Fruit fly (Drosophila melanogaster) whole organism, embryonic: ENCODE results near the gene cold.

Experiments used
- Atf-2 ChIP-seq: fragments of 200-800 bp; sonication (Bioruptor generic); optimal IDR thresholded peaks from 2 replicates; lab custom pipeline; 2016; ENCODE audit warnings: missing biosample characterization, missing genetic modification characterization
- BEAF-32 ChIP-seq: fragments of 200-800 bp; sonication (Bioruptor generic); optimal IDR thresholded peaks from 3 replicates; lab custom pipeline; 2017; ENCODE audit warnings: missing biosample characterization, missing genetic modification characterization, mild to moderate bottlenecking, moderate library complexity, missing genetic modification reagents
- Bgb ChIP-seq: fragments of 200-800 bp; sonication (Bioruptor generic); IDR thresholded peaks from 2 replicates; pipeline ENCODE4 v1.3.6; 2022; ENCODE audit warnings: missing biosample characterization, missing genetic modification characterization; ENCODE audit not compliant: partially characterized antibody
- CG13287 ChIP-seq: fragments of 200-800 bp; sonication (Bioruptor generic); IDR thresholded peaks from 2 replicates; pipeline ENCODE4 v1.3.6; 2022; ENCODE audit warnings: missing biosample characterization, missing genetic modification characterization; ENCODE audit not compliant: partially characterized antibody
- CG14050 ChIP-seq: fragments of 200-800 bp; sonication (Bioruptor generic); IDR thresholded peaks from 3 replicates; pipeline ENCODE4 v1.3.6; 2022; ENCODE audit warnings: missing biosample characterization, missing genetic modification characterization
- CG14860 ChIP-seq: fragments of 200-800 bp; sonication (Bioruptor generic); IDR thresholded peaks from 3 replicates; pipeline ENCODE4 v1.3.6; 2022; ENCODE audit warnings: missing biosample characterization, missing genetic modification characterization; ENCODE audit not compliant: partially characterized antibody
- CG16813 ChIP-seq: fragments of 200-800 bp; sonication (Bioruptor generic); IDR thresholded peaks from 3 replicates; pipeline ENCODE4 v1.3.6; 2022; ENCODE audit warnings: missing biosample characterization, missing genetic modification characterization; ENCODE audit not compliant: partially characterized antibody
- CG17568 ChIP-seq: fragments of 200-800 bp; sonication (Bioruptor generic); optimal IDR thresholded peaks from 2 replicates; lab custom pipeline; 2018; ENCODE audit warnings: missing biosample characterization, mild to moderate bottlenecking, missing genetic modification characterization, moderate library complexity
- CG1832 ChIP-seq: fragments of 200-800 bp; sonication (Bioruptor generic); optimal IDR thresholded peaks from 2 replicates; lab custom pipeline; 2017; ENCODE audit warnings: missing biosample characterization, mild to moderate bottlenecking, missing genetic modification characterization, inconsistent platforms
- CG2120 ChIP-seq: fragments of 200-800 bp; sonication (Bioruptor generic); optimal IDR thresholded peaks from 3 replicates; lab custom pipeline; 2016; ENCODE audit warnings: missing biosample characterization, missing genetic modification characterization
- CG30020 ChIP-seq: fragments of 200-800 bp; optimal IDR thresholded peaks from 2 replicates; lab custom pipeline; 2019; ENCODE audit warnings: missing biosample characterization, mild to moderate bottlenecking, missing genetic modification characterization, moderate library complexity
- CG31224 ChIP-seq: fragments of 200-800 bp; sonication (Bioruptor generic); IDR thresholded peaks from 2 replicates; pipeline ENCODE4 v1.3.6; 2022; ENCODE audit warnings: missing biosample characterization, missing genetic modification characterization
- CG31441 ChIP-seq: fragments of 200-800 bp; sonication (Bioruptor generic); IDR thresholded peaks from 2 replicates; pipeline ENCODE4 v1.3.6; 2022; ENCODE audit warnings: missing biosample characterization, missing genetic modification characterization
- CG34224 ChIP-seq: fragments of 200-800 bp; sonication (Bioruptor generic); IDR thresholded peaks from 3 replicates; pipeline ENCODE4 v1.3.6; 2022; ENCODE audit warnings: missing biosample characterization, missing genetic modification characterization; ENCODE audit not compliant: partially characterized antibody
- CG4617 ChIP-seq: fragments of 200-800 bp; sonication (Bioruptor generic); optimal IDR thresholded peaks from 3 replicates; lab custom pipeline; 2016; ENCODE audit warnings: missing biosample characterization, missing genetic modification characterization, borderline replicate concordance
- CG6175 ChIP-seq: fragments of 200-800 bp; sonication (Bioruptor generic); IDR thresholded peaks from 3 replicates; pipeline ENCODE4 v1.3.6; 2022; ENCODE audit warnings: missing biosample characterization, missing genetic modification characterization
- CG7839 ChIP-seq: fragments of 200-800 bp; sonication (Bioruptor generic); optimal IDR thresholded peaks from 3 replicates; lab custom pipeline; 2018; ENCODE audit warnings: missing biosample characterization, mild to moderate bottlenecking, missing genetic modification characterization, moderate library complexity
- CoRest ChIP-seq: fragments of 200-800 bp; sonication (Bioruptor generic); optimal IDR thresholded peaks from 3 replicates; lab custom pipeline; 2018; ENCODE audit warnings: missing biosample characterization, mild to moderate bottlenecking, missing genetic modification characterization, moderate library complexity
- Dp ChIP-seq: fragments of 200-800 bp; sonication (Bioruptor generic); optimal IDR thresholded peaks from 2 replicates; lab custom pipeline; 2018; ENCODE audit warnings: missing biosample characterization, mild to moderate bottlenecking, missing genetic modification characterization, moderate library complexity
- HmgD ChIP-seq: fragments of 200-800 bp; sonication (Bioruptor generic); optimal IDR thresholded peaks from 3 replicates; lab custom pipeline; 2016; ENCODE audit warnings: missing biosample characterization, missing genetic modification characterization
- Hr51 ChIP-seq, 2 experiments: fragments of 200-800 bp; sonication (Bioruptor generic); optimal IDR thresholded peaks; 2 replicates in 1 of 2; 3 replicates in 1 of 2; lab custom pipeline; 2016 to 2018; ENCODE audit warnings: missing biosample characterization in 2 of 2, missing genetic modification characterization in 2 of 2, mild to moderate bottlenecking in 1 of 2, moderate library complexity in 1 of 2
- Mad ChIP-seq: fragments of 200-800 bp; sonication (Bioruptor generic); optimal IDR thresholded peaks from 2 replicates; lab custom pipeline; 2016; ENCODE audit warnings: missing biosample characterization, missing genetic modification characterization
- Oli ChIP-seq: fragments of 200-800 bp; sonication (Bioruptor generic); optimal IDR thresholded peaks from 2 replicates; lab custom pipeline; 2018; ENCODE audit warnings: missing biosample characterization, mild to moderate bottlenecking, missing genetic modification characterization, moderate library complexity
- Rx ChIP-seq: fragments of 200-800 bp; sonication (Bioruptor generic); IDR thresholded peaks from 2 replicates; pipeline ENCODE4 v1.3.6; 2022; ENCODE audit warnings: missing biosample characterization, missing genetic modification characterization
- Scr ChIP-seq: fragments of 200-800 bp; sonication (Bioruptor generic); IDR thresholded peaks from 2 replicates; pipeline ENCODE4 v1.3.6; 2022; ENCODE audit warnings: missing biosample characterization, missing genetic modification characterization; ENCODE audit not compliant: partially characterized antibody
- Xbp1 ChIP-seq: fragments of 200-800 bp; sonication (Bioruptor generic); optimal IDR thresholded peaks from 3 replicates; lab custom pipeline; 2016; ENCODE audit warnings: missing biosample characterization, mild to moderate bottlenecking, missing genetic modification characterization
- amos ChIP-seq: fragments of 200-800 bp; sonication (Bioruptor generic); IDR thresholded peaks from 2 replicates; pipeline ENCODE4 v1.3.6; 2022; ENCODE audit warnings: missing biosample characterization, missing genetic modification characterization; ENCODE audit not compliant: partially characterized antibody
- chinmo ChIP-seq: fragments of 200-800 bp; sonication (Bioruptor generic); IDR thresholded peaks from 4 replicates; pipeline ENCODE4 v1.3.6; 2022; ENCODE audit warnings: missing biosample characterization, missing genetic modification characterization; ENCODE audit not compliant: partially characterized antibody
- dan ChIP-seq: fragments of 200-800 bp; sonication (Bioruptor generic); IDR thresholded peaks from 2 replicates; pipeline ENCODE4 v1.3.6; 2022; ENCODE audit warnings: missing biosample characterization, missing genetic modification characterization
- fu2 ChIP-seq: fragments of 200-800 bp; sonication (Bioruptor generic); optimal IDR thresholded peaks from 2 replicates; lab custom pipeline; 2016; ENCODE audit warnings: missing biosample characterization, missing genetic modification characterization
- ham ChIP-seq: fragments of 200-800 bp; sonication (Bioruptor generic); IDR thresholded peaks from 2 replicates; pipeline ENCODE4 v1.3.6; 2022; ENCODE audit warnings: missing biosample characterization, missing genetic modification characterization
- mld ChIP-seq: fragments of 200-800 bp; sonication (Bioruptor generic); IDR thresholded peaks from 3 replicates; pipeline ENCODE4 v1.3.6; 2022; ENCODE audit warnings: missing biosample characterization, missing genetic modification characterization; ENCODE audit not compliant: partially characterized antibody
- nerfin-2 ChIP-seq: fragments of 200-800 bp; sonication (Bioruptor generic); IDR thresholded peaks from 2 replicates; pipeline ENCODE4 v1.3.6; 2022; ENCODE audit warnings: missing biosample characterization, missing genetic modification characterization; ENCODE audit not compliant: partially characterized antibody
- nmo ChIP-seq: fragments of 200-800 bp; sonication (Bioruptor generic); optimal IDR thresholded peaks from 2 replicates; lab custom pipeline; 2018; ENCODE audit warnings: missing biosample characterization, mild to moderate bottlenecking, missing genetic modification characterization, moderate library complexity
- pzg ChIP-seq: fragments of 200-800 bp; sonication (Bioruptor generic); optimal IDR thresholded peaks from 3 replicates; lab custom pipeline; 2018; ENCODE audit warnings: missing biosample characterization, mild to moderate bottlenecking, missing genetic modification characterization, moderate library complexity
- ranshi ChIP-seq: fragments of 200-800 bp; sonication (Bioruptor generic); IDR thresholded peaks from 2 replicates; pipeline ENCODE4 v1.3.6; 2022; ENCODE audit warnings: missing biosample characterization, missing genetic modification characterization
- repo ChIP-seq: fragments of 200-800 bp; sonication (Bioruptor generic); optimal IDR thresholded peaks from 2 replicates; lab custom pipeline; 2016; ENCODE audit warnings: missing biosample characterization, missing genetic modification characterization
- run ChIP-seq: fragments of 200-800 bp; sonication (Bioruptor generic); optimal IDR thresholded peaks from 3 replicates; lab custom pipeline; 2018; ENCODE audit warnings: missing biosample characterization, mild to moderate bottlenecking, missing genetic modification characterization
- shn ChIP-seq: fragments of 200-800 bp; sonication (Bioruptor generic); optimal IDR thresholded peaks from 3 replicates; lab custom pipeline; 2016; ENCODE audit warnings: missing biosample characterization, missing genetic modification characterization
- slou ChIP-seq: fragments of 200-800 bp; sonication (Bioruptor generic); optimal IDR thresholded peaks from 3 replicates; lab custom pipeline; 2016; ENCODE audit warnings: missing biosample characterization, missing genetic modification characterization
- sna ChIP-seq: fragments of 200-800 bp; sonication (Bioruptor generic); IDR thresholded peaks from 2 replicates; pipeline ENCODE4 v1.3.6; 2022; ENCODE audit warnings: missing biosample characterization, missing genetic modification characterization; ENCODE audit not compliant: partially characterized antibody
- stc ChIP-seq: fragments of 200-800 bp; sonication (Bioruptor generic); IDR thresholded peaks from 2 replicates; pipeline ENCODE4 v1.3.6; 2022; ENCODE audit warnings: missing biosample characterization, missing genetic modification characterization
- tap ChIP-seq: fragments of 200-800 bp; optimal IDR thresholded peaks from 3 replicates; lab custom pipeline; 2019; ENCODE audit warnings: missing biosample characterization, mild to moderate bottlenecking, missing genetic modification characterization, moderate library complexity
- tna ChIP-seq: fragments of 200-800 bp; sonication (Bioruptor generic); IDR thresholded peaks from 2 replicates; pipeline ENCODE4 v1.3.6; 2022; ENCODE audit warnings: missing biosample characterization, missing genetic modification characterization; ENCODE audit not compliant: partially characterized antibody
- ttk ChIP-seq: fragments of 200-800 bp; sonication (Bioruptor generic); IDR thresholded peaks from 2 replicates; pipeline ENCODE4 v2.1.2; 2022; ENCODE audit warnings: missing biosample characterization, missing genetic modification characterization
- vvl ChIP-seq: fragments of 200-800 bp; sonication (Bioruptor generic); IDR thresholded peaks from 2 replicates; pipeline ENCODE4 v1.3.6; 2022; ENCODE audit warnings: missing biosample characterization, missing genetic modification characterization
- wdn ChIP-seq: fragments of 200-800 bp; sonication (Bioruptor generic); IDR thresholded peaks from 2 replicates; pipeline ENCODE4 v1.3.6; 2022; ENCODE audit warnings: missing biosample characterization, missing genetic modification characterization

Gene cold

DNA sequence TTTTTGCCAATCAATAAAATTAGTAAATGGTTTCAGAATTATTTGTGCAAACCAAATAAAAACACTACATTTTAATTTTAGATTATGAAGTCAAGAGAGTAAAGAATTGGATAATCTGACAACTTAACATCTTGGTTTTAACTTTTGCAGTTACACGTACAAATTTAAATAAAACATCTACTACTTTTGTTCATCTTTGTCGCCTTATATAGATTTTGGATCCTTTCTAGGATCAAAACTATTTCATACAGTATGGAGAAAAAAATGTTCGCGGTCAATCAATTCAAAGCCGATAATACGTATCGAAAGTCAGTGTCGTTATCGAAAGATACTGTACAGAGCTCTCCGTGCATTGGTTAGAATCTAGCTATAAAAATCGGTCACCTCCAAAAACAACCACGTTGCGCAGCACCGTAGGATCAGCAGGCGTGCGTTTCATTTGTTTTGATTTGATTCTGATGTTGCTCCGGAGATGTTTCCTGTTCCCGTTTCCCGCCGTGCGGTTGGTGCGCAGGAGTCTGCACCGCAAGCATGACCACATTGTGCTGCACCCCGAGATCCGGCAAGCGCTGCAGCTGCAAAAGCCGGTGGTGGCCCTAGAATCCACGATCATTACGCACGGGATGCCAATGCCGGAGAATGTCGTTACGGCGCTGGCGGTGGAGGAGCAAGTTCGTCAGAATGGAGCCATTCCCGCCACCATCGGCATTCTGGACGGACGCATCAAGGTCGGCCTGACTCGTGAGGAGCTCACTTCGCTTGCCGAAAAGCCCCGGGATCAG is 10.1 kb upstream of the cold start, which contains the start of the genes uncNacbeta and CG2794 (continued):
- TF ChIP-seq amos (peak; percentile 74), CG2120 (GFP tag; lab: Kevin White, UChicago) (peak; percentile 51), CG14050 (no peak), Dp (GFP tag; lab: Kevin White, UChicago) (peak; percentile 94), CG4617 (GFP tag; lab: Kevin White, UChicago) (peak; percentile 10), vvl (GFP tag; lab: Robert Waterston, UW) (no peak), CG1832 (GFP tag; lab: Kevin White, UChicago) (no peak), dan (GFP tag; lab: Robert Waterston, UW) (no peak), chinmo (GFP tag; lab: Robert Waterston, UW) (peak; percentile 71; the same call in 2 of the 4 replicates), wdn (GFP tag; lab: Robert Waterston, UW) (0 out of 2 replicates have a peak, but pooled peaks have one; percentile 18), tna (GFP tag; lab: Robert Waterston, UW) (peak; percentile 83), Oli (tag; lab: Kevin White, UChicago) (no peak), fu2 (GFP tag; lab: Kevin White, UChicago) (no peak), Bgb (peak; percentile 87), CoRest (tag; lab: Kevin White, UChicago) (peak; percentile 25), Mad (no peak), stc (GFP tag; lab: Robert Waterston, UW) (no peak), CG31441 (no peak), CG6175 (GFP tag; lab: Robert Waterston, UW) (no peak), sna (peak; percentile 67), slou (GFP tag; lab: Kevin White, UChicago) (no peak), pzg (GFP tag; lab: Kevin White, UChicago) (peak; percentile 82), nerfin-2 (GFP tag; lab: Robert Waterston, UW) (peak; percentile 73), CG16813 (peak; percentile 67), ranshi (GFP tag; lab: Robert Waterston, UW) (no peak), shn (no peak), nmo (peak; percentile 26), CG17568 (GFP tag; lab: Kevin White, UChicago) (no peak), HmgD (GFP tag; lab: Kevin White, UChicago) (peak; percentile 57), mld (0 out of 3 replicates have a peak, but pooled peaks have one; percentile 22), ttk (no peak), Scr (GFP tag; lab: Robert Waterston, UW) (peak; percentile 60), Xbp1 (GFP tag; lab: Kevin White, UChicago) (no peak), repo (GFP tag; lab: Kevin White, UChicago) (no peak), run (tag; lab: Kevin White, UChicago) (no peak), CG31224 (GFP tag; lab: Robert Waterston, UW) (0 out of 2 replicates have a peak, but pooled peaks have one; percentile 21), CG34224 (peak; percentile 51; the same call in 2 of the 3 replicates), Hr51 (GFP tag; optimal IDR thresholded peaks at IDR 0.05; lab: Kevin White, UChicago) (no peak), ham (no peak), BEAF-32 (GFP tag; lab: Kevin White, UChicago) (peak; percentile 66), tap (tag; lab: Kevin White, UChicago) (no peak), Atf-2 (GFP tag; lab: Kevin White, UChicago) (no peak), CG13287 (GFP tag; lab: Robert Waterston, UW) (peak; percentile 82), Rx (GFP tag; lab: Robert Waterston, UW) (no peak), CG7839 (tag; lab: Kevin White, UChicago) (no peak), CG30020 (tag; lab: Kevin White, UChicago) (no peak), CG14860 (peak; percentile 66)
